Worm (Caenorhabditis elegans) whole organism, early embryonic: ENCODE results near the gene inso-1.

ENCODE experiments used
- B0310.2 ChIP-seq: sonication (generic microtip); optimal IDR thresholded peaks from 2 replicates; lab custom pipeline; 2016; ENCODE audit warnings: mild to moderate bottlenecking, missing genetic modification characterization, missing compliant biosample characterization
- F13C5.2 ChIP-seq: sonication (generic microtip); optimal IDR thresholded peaks from 2 replicates; lab custom pipeline; 2017; ENCODE audit warnings: mild to moderate bottlenecking, missing genetic modification characterization, inconsistent platforms, missing compliant biosample characterization
- aly-1 ChIP-seq: sonication (generic microtip); optimal IDR thresholded peaks from 2 replicates; lab custom pipeline; 2016; ENCODE audit warnings: missing genetic modification characterization, missing compliant biosample characterization
- ama-1 ChIP-seq: fragments of 150-350 bp; optimal IDR thresholded peaks from 2 replicates; lab custom pipeline; 2014
- ceh-13 ChIP-seq: fragments of 200-800 bp; sonication (Bioruptor generic); optimal IDR thresholded peaks from 2 replicates; lab custom pipeline; 2018; ENCODE audit warnings: mild to moderate bottlenecking, missing genetic modification characterization, missing compliant biosample characterization
- ets-7 ChIP-seq: sonication (generic microtip); optimal IDR thresholded peaks from 2 replicates; lab custom pipeline; 2016; ENCODE audit warnings: missing genotype, missing genetic modification characterization, missing compliant biosample characterization
- flt-1 ChIP-seq: fragments of 200-800 bp; sonication (Bioruptor generic); IDR thresholded peaks from 2 replicates; pipeline ENCODE4 v1.3.6; 2022; ENCODE audit warnings: missing genetic modification characterization, missing compliant biosample characterization
- hmbx-1 ChIP-seq: sonication (generic microtip); optimal IDR thresholded peaks from 2 replicates; lab custom pipeline; 2016; ENCODE audit warnings: mild to moderate bottlenecking, missing genetic modification characterization, missing compliant biosample characterization
- hmg-4 ChIP-seq: fragments of 200-800 bp; sonication (Bioruptor generic); optimal IDR thresholded peaks from 2 replicates; lab custom pipeline; 2018; ENCODE audit warnings: mild to moderate bottlenecking, missing genetic modification characterization, missing compliant biosample characterization
- hnd-1 ChIP-seq: sonication (generic microtip); optimal IDR thresholded peaks from 2 replicates; lab custom pipeline; 2016; ENCODE audit warnings: missing genetic modification characterization, missing compliant biosample characterization
- pes-1 ChIP-seq: fragments of 200-800 bp; sonication (Bioruptor generic); IDR thresholded peaks from 2 replicates; pipeline ENCODE4 v1.3.6; 2022; ENCODE audit warnings: missing genetic modification reagents, missing genetic modification characterization, missing compliant biosample characterization
- scrt-1 ChIP-seq: fragments of 200-800 bp; sonication (Bioruptor generic); IDR thresholded peaks from 2 replicates; pipeline ENCODE4 v1.3.6; 2022; ENCODE audit warnings: missing genetic modification characterization, missing compliant biosample characterization
- tbx-11 ChIP-seq: fragments of 200-800 bp; sonication (Bioruptor generic); IDR thresholded peaks from 2 replicates; pipeline ENCODE4 v1.3.6; 2022; ENCODE audit warnings: missing genetic modification characterization, missing compliant biosample characterization
- tbx-37 ChIP-seq: fragments of 200-800 bp; sonication (Bioruptor generic); conservative IDR thresholded peaks from 2 replicates; pipeline ENCODE4 v1.3.6; 2022; ENCODE audit warnings: missing genetic modification reagents, missing genetic modification characterization, missing compliant biosample characterization

- TF ChIP-seq ama-1 (lab: Kevin White, UChicago): no peak
- no peak for TF ChIP-seq ceh-13 (GFP tag; lab: Kevin White, UChicago)
- no peak for TF ChIP-seq hmbx-1
- no peak for TF ChIP-seq flt-1 (GFP tag; lab: Robert Waterston, UW)
- TF ChIP-seq tbx-11 (GFP tag; lab: Robert Waterston, UW): no peak
- no peak for TF ChIP-seq B0310.2 (tag; lab: Kevin White, UChicago)
- TF ChIP-seq tbx-37: no peak
- TF ChIP-seq aly-1 (tag; lab: Kevin White, UChicago): no peak
- TF ChIP-seq hmg-4 (GFP tag; lab: Kevin White, UChicago): no peak
- TF ChIP-seq ets-7: no peak
- no peak for TF ChIP-seq F13C5.2 (tag; lab: Kevin White, UChicago)
- TF ChIP-seq pes-1 (GFP tag; lab: Robert Waterston, UW): no peak
- no peak for TF ChIP-seq scrt-1 (GFP tag; lab: Robert Waterston, UW)
- TF ChIP-seq hnd-1 (tag; lab: Kevin White, UChicago): no peak
These were observed 29.9 kb downstream of the inso-1 start, which contains the start of gene F21E9.2 for ce11 chrX:1329847-1330246.
